Fruit fly (Drosophila melanogaster): ENCODE measurements around the gene SmB.

SmB gene

DNA sequence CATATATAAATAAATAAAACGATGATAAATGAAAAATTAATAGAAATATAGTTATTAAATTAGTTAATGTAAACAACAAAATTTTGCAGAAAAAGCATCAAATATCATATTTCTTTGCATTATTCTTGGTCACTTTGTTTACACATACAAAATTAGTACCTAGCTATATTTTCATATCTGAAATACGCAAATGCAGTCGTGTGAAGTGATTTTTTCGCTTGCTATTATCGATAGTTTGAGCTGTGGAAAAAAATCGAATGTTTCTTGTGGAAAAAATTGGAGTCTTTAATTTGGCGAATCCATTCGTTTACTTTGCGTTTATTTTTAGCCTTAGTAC, 30.0 kb downstream of the SmB start, which contains the start of gene Cnot4 (continued):
- peak; percentile 97 for TF ChIP-seq CG2116 (GFP tag; optimal IDR thresholded peaks at IDR 0.05)
- TF ChIP-seq Mes4 (GFP tag; optimal IDR thresholded peaks at IDR 0.05) = no peak
- no peak for TF ChIP-seq CG12942 (GFP tag; optimal IDR thresholded peaks at IDR 0.05)
- no peak for TF ChIP-seq CG4328 (GFP tag; optimal IDR thresholded peaks at IDR 0.05)
- no peak for TF ChIP-seq CrebB (tag; optimal IDR thresholded peaks at IDR 0.05)
- no peak for TF ChIP-seq CG7745 (tag; optimal IDR thresholded peaks at IDR 0.05)
- no peak for TF ChIP-seq schlank (tag; optimal IDR thresholded peaks at IDR 0.05)
- no peak for TF ChIP-seq Poxn (GFP tag; IDR thresholded peaks at IDR 0.05)
- TF ChIP-seq vvl (GFP tag; IDR thresholded peaks at IDR 0.05) = peak; percentile 14; the same call in 1 of the 2 replicates
- TF ChIP-seq CG34422 (GFP tag; IDR thresholded peaks at IDR 0.05) = 0 out of 3 replicates have a peak, but pooled peaks have one; percentile 11
- peak; percentile 44; the same call in 1 of the 2 replicates for TF ChIP-seq CG13287 (GFP tag; IDR thresholded peaks at IDR 0.05; ENCODE audit: partially characterized antibody)
- no peak for TF ChIP-seq Myb (GFP tag; optimal IDR thresholded peaks at IDR 0.05)
- TF ChIP-seq CG34376 (GFP tag; optimal IDR thresholded peaks at IDR 0.05) = no peak
- TF ChIP-seq CG12659 (GFP tag; optimal IDR thresholded peaks at IDR 0.05) = no peak
- TF ChIP-seq chm (GFP tag; IDR thresholded peaks at IDR 0.05) = no peak
- no peak for TF ChIP-seq Mrtf (GFP tag; IDR thresholded peaks at IDR 0.05)
- TF ChIP-seq klu (GFP tag; IDR thresholded peaks at IDR 0.05) = no peak
- no peak for TF ChIP-seq E2f1 (GFP tag; IDR thresholded peaks at IDR 0.05)
- no peak for TF ChIP-seq croc (GFP tag; conservative IDR thresholded peaks at IDR 0.05)
- no peak for TF ChIP-seq H2.0 (GFP tag; IDR thresholded peaks at IDR 0.05)
- no peak for TF ChIP-seq Max (GFP tag; optimal IDR thresholded peaks at IDR 0.05)
- no peak for TF ChIP-seq CG12236 (GFP tag; optimal IDR thresholded peaks at IDR 0.05)
- no peak for TF ChIP-seq CG5245 (GFP tag; optimal IDR thresholded peaks at IDR 0.05)
- no peak for TF ChIP-seq gcm (GFP tag; optimal IDR thresholded peaks at IDR 0.05)
- TF ChIP-seq CG12391 (tag; optimal IDR thresholded peaks at IDR 0.05) = peak; percentile 33
- TF ChIP-seq CG16815 (GFP tag; optimal IDR thresholded peaks at IDR 0.05) = no peak
- no peak for TF ChIP-seq bcd (GFP tag; optimal IDR thresholded peaks at IDR 0.05)
- peak; percentile 25 for TF ChIP-seq Hr3 (GFP tag; optimal IDR thresholded peaks at IDR 0.05)
- no peak for TF ChIP-seq CG4424 (GFP tag; optimal IDR thresholded peaks at IDR 0.05)
- TF ChIP-seq CG4707 (GFP tag; optimal IDR thresholded peaks at IDR 0.05) = no peak
- no peak for TF ChIP-seq CG4360 (GFP tag; IDR thresholded peaks at IDR 0.05)
- TF ChIP-seq al (GFP tag; IDR thresholded peaks at IDR 0.05) = no peak
- TF ChIP-seq Neu2 (GFP tag; optimal IDR thresholded peaks at IDR 0.05; ENCODE audit: borderline replicate concordance) = no peak
- TF ChIP-seq Hr51 (GFP tag; optimal IDR thresholded peaks at IDR 0.05) = no peak
- no peak for TF ChIP-seq repo (GFP tag; optimal IDR thresholded peaks at IDR 0.05)
- no peak for TF ChIP-seq CG12071 (GFP tag; optimal IDR thresholded peaks at IDR 0.05)
- TF ChIP-seq Fer2 (tag; optimal IDR thresholded peaks at IDR 0.05) = no peak
- 0 out of 2 replicates have a peak, but pooled peaks have one; percentile 12 for TF ChIP-seq CG42726 (GFP tag; IDR thresholded peaks at IDR 0.05; ENCODE audit: partially characterized antibody)
- TF ChIP-seq CG2712 (tag; optimal IDR thresholded peaks at IDR 0.05) = peak; percentile 36
- no peak for TF ChIP-seq sisA (GFP tag; IDR thresholded peaks at IDR 0.05)
- no peak for TF ChIP-seq Ets97D (GFP tag; optimal IDR thresholded peaks at IDR 0.05)
- peak; percentile 38; the same call in 1 of the 3 replicates for TF ChIP-seq Doc3 (GFP tag; IDR thresholded peaks at IDR 0.05; ENCODE audit: partially characterized antibody)
- no peak for TF ChIP-seq nau (GFP tag; optimal IDR thresholded peaks at IDR 0.05)
- TF ChIP-seq CG16813 (GFP tag; IDR thresholded peaks at IDR 0.05; ENCODE audit: partially characterized antibody) = peak; percentile 46; the same call in 1 of the 3 replicates
- TF ChIP-seq CG4820 (GFP tag; optimal IDR thresholded peaks at IDR 0.05) = no peak
- TF ChIP-seq sim (GFP tag; IDR thresholded peaks at IDR 0.05) = no peak
- TF ChIP-seq lov (optimal IDR thresholded peaks at IDR 0.05) = no peak
- TF ChIP-seq lov (GFP tag; IDR thresholded peaks at IDR 0.05) = no peak
- TF ChIP-seq CG31441 (GFP tag; IDR thresholded peaks at IDR 0.05) = peak; percentile 89; the same call in 1 of the 2 replicates
- TF ChIP-seq CG10543 (GFP tag; optimal IDR thresholded peaks at IDR 0.05) = no peak
- peak; percentile 29 for TF ChIP-seq CG17829 (tag; optimal IDR thresholded peaks at IDR 0.05)
- TF ChIP-seq CG17186 (GFP tag; optimal IDR thresholded peaks at IDR 0.05) = no peak
